Fruit fly (Drosophila melanogaster): Measurements from ENCODE around the gene Clbn.

Gene Clbn

DNA sequence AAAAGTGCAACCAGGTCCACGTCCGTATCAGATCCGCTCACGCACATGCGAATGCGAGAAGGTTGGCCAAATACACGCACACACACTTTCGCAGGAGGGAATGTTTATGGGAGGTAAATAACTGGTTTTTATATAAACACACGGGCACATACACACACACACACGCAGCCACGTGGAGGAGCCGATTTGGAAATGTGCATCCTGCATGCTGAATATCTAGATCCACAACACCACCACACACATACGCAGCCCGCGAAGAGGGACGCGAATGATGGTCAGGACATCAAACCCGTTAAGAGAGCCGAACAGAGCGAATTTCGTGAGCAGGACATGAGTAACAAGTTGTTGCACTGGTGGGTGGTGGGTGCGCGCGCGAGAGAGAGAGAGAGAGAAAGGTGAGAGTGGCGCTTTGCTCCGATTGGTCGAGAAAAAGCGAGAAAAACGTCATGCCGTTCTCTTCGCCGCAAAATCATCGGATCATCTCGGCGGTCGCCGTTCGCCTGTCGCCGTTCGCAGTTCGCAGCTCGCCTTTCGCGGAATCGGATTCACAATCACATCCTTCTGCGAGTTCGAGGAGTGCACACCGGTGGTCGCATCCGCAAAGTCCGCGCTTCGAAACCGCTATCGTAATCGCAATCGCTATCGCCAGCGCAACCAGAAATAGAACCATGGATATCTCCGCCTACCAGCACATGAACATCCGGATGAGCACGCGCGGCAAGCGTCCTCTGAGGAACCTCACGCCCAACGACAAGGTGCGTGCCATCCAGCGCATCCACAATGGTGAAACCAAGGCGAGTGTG, 10.5 kb downstream of the Clbn start, which contains the start of gene danr:
TSS of gene danr (plus strand) at position 508 of the 803 bp plus-strand sequence.
- TF ChIP-seq usp (GFP tag; optimal IDR thresholded peaks at IDR 0.05) (no peak), Dll (optimal IDR thresholded peaks at IDR 0.05) (peak; percentile 76)

DNA sequence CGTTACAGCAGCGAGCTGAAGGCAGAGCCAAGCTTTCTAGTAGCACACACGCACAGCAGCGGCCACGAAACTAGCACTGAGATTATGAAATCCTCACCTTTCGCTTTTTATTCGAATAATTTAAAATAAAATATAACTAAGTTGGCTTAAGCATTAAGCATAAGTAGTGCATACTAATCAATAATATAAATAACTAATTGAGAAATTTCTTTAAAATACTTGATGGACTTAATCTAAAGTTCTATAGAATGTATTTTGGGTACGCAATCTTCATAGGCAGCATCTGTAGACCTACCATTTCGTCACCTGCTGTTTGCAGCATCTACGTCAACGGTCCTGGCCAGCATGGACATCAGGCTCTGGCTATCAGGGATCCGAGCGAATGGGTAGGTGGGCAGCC, 25.0 kb downstream of the Clbn start:
- TF ChIP-seq EcR (GFP tag; optimal IDR thresholded peaks at IDR 0.05) = no peak
- no peak for TF ChIP-seq Dll (optimal IDR thresholded peaks at IDR 0.05)
- TF ChIP-seq pan (optimal IDR thresholded peaks at IDR 0.05) = no peak
- TF ChIP-seq psq (optimal IDR thresholded peaks at IDR 0.05) = no peak
- no peak for TF ChIP-seq usp (GFP tag; optimal IDR thresholded peaks at IDR 0.05)
- TF ChIP-seq CG8478 (optimal IDR thresholded peaks at IDR 0.05) = no peak

DNA sequence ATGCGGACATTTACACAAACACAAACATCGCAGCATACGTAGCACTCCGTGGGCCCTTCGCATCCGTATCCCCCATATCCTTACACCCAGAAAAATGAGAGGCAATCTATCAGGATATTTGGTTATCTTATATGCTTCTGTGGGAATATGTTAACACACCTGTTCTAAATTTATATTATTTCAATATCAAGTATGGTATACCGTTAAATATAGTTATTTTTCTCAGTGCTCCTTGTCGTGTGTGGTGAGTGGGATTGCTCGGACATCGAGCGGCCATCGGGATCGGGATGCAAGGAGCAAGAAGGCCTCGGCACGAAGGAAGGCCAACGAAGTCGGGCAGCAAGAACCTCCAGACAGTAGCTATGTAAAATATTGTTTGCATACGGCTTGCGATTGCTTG, 34.2 kb downstream of the Clbn start:
- TF ChIP-seq CG8478 (optimal IDR thresholded peaks at IDR 0.05) = no peak
- TF ChIP-seq usp (GFP tag; optimal IDR thresholded peaks at IDR 0.05) = no peak
- TF ChIP-seq pan (optimal IDR thresholded peaks at IDR 0.05) = no peak
- TF ChIP-seq psq (optimal IDR thresholded peaks at IDR 0.05) = no peak
- no peak for TF ChIP-seq Dll (optimal IDR thresholded peaks at IDR 0.05)
- TF ChIP-seq EcR (GFP tag; optimal IDR thresholded peaks at IDR 0.05) = no peak

DNA sequence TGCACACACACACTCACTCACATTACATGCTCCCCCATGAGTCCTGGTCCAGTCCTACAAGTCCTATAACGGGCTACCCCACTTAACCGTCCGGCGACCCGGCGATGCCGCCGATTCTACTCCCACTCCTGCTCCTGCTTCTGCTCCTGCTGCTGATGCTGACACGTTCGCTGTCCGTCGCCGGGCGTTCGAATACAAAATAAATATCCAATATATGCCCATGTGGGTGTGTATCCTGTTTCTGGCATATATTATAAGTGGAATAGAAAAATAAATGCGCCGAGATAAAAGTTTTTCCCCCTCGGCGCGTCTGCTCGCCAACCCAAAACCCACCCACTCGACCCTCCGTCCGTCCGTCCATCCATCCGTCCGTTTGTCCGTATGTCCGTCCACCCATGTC, 39.5 kb downstream of the Clbn start:
- TF ChIP-seq Dll (optimal IDR thresholded peaks at IDR 0.05) (no peak), CG8478 (optimal IDR thresholded peaks at IDR 0.05) (no peak), pan (optimal IDR thresholded peaks at IDR 0.05) (no peak), EcR (GFP tag; optimal IDR thresholded peaks at IDR 0.05) (no peak), psq (optimal IDR thresholded peaks at IDR 0.05) (no peak), usp (GFP tag; optimal IDR thresholded peaks at IDR 0.05) (no peak)

DNA sequence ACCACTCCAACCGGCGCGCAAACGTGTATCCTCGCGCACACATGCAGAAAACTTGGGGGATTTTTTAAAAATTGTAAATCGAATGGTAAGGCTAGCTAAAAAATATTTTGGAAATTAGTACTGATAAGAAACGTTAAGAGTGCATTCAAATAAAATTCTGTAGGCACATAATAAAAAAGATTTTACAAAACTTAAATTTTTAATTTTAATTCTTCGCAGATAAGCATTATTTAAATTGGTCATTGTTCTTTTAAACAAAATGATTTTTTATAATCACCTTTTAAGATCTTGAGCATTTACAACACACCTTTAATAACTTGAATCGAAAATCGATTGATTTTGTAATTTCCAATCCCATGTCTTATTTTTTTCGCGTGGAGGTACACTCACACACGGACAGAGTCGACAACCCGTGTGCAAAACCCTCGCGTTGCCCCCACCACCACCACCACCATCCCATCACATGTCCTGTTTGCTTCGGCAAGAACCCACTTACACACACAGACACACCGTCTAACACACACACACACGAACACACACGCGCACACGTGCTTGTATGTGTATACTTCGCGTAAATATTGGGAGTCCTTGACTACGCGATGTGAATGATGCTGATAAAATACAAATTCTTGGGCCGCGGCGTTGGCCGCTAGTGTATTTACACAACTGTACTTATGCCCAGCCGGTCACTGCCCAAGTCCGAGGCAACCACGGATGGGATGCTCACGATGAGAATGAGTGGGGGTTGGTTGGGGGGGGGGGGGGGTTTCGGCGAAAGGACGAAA, 40.3 kb downstream of the Clbn start:
- TF ChIP-seq usp (GFP tag; optimal IDR thresholded peaks at IDR 0.05) (no peak), EcR (GFP tag; optimal IDR thresholded peaks at IDR 0.05) (no peak), psq (optimal IDR thresholded peaks at IDR 0.05) (no peak), CG8478 (optimal IDR thresholded peaks at IDR 0.05) (no peak), pan (optimal IDR thresholded peaks at IDR 0.05) (no peak), Dll (optimal IDR thresholded peaks at IDR 0.05) (no peak)

DNA sequence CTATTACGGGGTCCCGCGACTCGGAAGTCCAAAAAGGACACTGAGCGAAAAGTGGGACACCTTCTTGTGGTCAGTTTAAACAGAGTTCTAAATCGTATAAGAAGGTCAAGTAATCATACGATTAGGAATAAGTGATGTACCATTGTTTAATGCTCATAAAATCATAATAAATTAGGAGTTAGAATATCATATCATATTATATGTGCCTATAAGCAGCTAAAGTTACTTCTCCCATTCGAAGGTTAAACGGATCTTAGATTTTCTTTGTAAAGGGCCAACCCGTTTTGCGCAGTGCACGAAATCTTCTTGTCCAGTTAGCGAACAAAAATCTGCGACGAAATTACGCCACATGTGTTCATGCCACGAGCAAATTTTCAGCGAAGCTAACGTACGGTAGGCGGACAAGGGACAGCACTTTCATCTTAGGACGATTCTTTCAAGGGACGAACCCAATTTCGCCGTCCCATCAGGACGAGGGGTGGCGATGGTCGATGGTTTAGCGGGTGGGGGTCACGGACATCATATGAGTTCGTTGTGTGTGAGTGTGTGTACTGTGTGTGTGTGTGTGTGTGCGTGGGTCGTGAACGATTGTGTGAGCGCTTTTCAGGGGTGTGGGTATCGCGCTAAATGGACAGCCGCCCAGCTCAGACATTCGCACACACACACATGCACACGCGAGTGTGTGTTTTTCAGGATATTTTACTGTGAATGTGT, 41.1 kb downstream of the Clbn start:
- TF ChIP-seq usp (GFP tag; optimal IDR thresholded peaks at IDR 0.05) (no peak), CG8478 (optimal IDR thresholded peaks at IDR 0.05) (no peak), Dll (optimal IDR thresholded peaks at IDR 0.05) (no peak), EcR (GFP tag; optimal IDR thresholded peaks at IDR 0.05) (no peak), psq (optimal IDR thresholded peaks at IDR 0.05) (no peak), pan (optimal IDR thresholded peaks at IDR 0.05) (no peak)

DNA sequence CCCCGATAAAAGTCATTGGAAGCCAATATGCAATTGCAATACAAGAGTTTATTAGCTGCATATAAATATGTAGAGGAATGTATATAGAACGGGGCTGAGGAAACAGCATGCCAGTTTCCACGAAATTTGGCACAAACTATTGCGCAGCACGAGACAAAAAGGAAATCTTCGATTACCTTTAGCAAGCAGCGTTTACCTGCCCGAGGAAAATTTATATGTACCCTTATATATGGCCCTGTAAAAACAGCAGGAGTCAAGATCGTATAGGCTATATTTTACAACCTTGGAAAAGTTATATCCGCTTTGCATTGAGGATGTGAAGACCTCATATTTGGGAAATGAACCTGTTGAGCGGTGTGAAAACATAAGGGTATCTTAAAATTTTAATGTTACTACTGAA, 45.1 kb downstream of the Clbn start:
- TF ChIP-seq usp (GFP tag; optimal IDR thresholded peaks at IDR 0.05) = no peak
- TF ChIP-seq pan (optimal IDR thresholded peaks at IDR 0.05) = no peak
- TF ChIP-seq EcR (GFP tag; optimal IDR thresholded peaks at IDR 0.05) = no peak
- TF ChIP-seq psq (optimal IDR thresholded peaks at IDR 0.05) = no peak
- no peak for TF ChIP-seq CG8478 (optimal IDR thresholded peaks at IDR 0.05)
- TF ChIP-seq Dll (optimal IDR thresholded peaks at IDR 0.05) = no peak

DNA sequence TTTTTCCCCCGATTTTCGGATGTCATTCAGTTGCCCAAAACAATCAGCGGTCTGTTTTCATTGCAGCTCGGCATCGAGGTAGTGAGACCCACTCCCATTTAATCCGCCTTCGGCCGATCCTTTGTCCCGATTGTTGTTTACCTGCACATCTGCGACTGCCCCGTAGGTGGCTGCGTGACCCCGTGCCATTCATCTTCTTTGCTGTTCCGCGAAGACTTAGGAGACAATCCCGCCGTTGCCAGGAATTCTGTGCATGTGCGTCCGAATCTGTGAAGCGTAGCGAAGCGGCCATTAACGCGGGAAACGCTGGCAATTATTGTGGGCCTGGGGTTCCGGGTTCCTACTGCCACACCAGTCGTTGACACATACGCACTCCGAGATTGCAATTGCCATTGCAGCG, 45.7 kb downstream of the Clbn start:
- no peak for TF ChIP-seq Dll (optimal IDR thresholded peaks at IDR 0.05)

DNA sequence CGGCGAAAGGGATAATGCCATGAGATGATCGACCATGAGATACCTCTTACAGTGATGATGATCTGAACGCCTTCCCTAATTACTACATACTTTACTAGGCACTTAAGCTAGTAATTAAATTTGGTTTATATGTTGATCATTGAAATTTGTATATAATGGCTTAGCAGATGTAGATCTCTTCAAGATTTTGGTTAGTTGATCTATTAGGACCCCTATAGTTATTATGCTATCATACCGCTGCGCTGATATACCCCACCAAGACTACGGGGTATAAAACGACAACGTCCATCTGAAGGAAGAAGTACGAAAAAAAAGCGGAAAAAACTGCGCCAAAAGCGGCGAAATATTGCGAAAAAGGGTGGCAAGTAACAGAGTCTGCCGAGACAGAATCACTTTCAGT, 46.9 kb downstream of the Clbn start:
- TF ChIP-seq CG8478 (optimal IDR thresholded peaks at IDR 0.05) = no peak
- peak; percentile 89 for TF ChIP-seq pan (optimal IDR thresholded peaks at IDR 0.05)
- no peak for TF ChIP-seq EcR (GFP tag; optimal IDR thresholded peaks at IDR 0.05)
- no peak for TF ChIP-seq psq (optimal IDR thresholded peaks at IDR 0.05)

DNA sequence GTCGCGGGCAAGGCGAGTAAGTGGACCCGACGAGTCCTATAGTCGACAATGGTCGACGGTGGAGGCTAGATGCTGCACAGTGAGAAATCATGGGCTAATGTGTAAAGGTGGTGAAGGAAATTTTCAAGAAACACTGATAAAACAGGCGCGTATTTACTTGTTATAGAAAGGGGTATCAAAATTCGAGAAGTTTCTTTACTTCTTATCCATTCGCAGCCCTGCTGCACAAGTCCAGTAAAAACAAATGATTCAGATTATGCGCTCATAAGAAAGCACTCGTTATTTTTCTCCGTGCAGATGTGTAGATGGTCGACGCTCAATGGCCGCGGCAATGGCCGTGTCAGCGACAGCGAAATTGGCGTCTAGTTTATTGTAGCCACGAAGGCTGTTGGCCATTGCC, 49.2 kb downstream of the Clbn start:
- no peak for TF ChIP-seq EcR (GFP tag; optimal IDR thresholded peaks at IDR 0.05)
- no peak for TF ChIP-seq Dll (optimal IDR thresholded peaks at IDR 0.05)
- TF ChIP-seq pan (optimal IDR thresholded peaks at IDR 0.05) = no peak
- no peak for TF ChIP-seq CG8478 (optimal IDR thresholded peaks at IDR 0.05)
- no peak for TF ChIP-seq psq (optimal IDR thresholded peaks at IDR 0.05)
- no peak for TF ChIP-seq usp (GFP tag; optimal IDR thresholded peaks at IDR 0.05)

DNA sequence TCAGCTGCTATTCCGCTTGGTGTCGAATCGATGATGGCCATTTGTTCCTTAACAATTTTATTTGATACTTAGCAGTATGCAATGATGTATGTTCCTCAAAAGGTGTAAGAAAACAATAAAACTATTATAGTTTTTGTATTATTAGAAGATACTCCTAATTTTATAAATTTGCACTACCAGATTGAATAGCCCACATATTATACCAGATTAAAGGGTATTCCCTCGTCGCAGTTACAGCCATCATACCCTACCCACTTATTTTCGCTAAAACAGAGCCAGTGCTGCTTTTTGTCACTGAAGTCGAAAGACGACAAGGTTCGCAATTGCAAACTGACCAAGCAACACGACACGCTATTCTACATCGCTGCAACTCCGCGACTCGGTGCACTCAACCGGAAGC, 50.1 kb downstream of the Clbn start:
- TF ChIP-seq CG8478 (optimal IDR thresholded peaks at IDR 0.05) (no peak), usp (GFP tag; optimal IDR thresholded peaks at IDR 0.05) (no peak), pan (optimal IDR thresholded peaks at IDR 0.05) (no peak), Dll (optimal IDR thresholded peaks at IDR 0.05) (no peak), psq (optimal IDR thresholded peaks at IDR 0.05) (no peak), EcR (GFP tag; optimal IDR thresholded peaks at IDR 0.05) (no peak)

DNA sequence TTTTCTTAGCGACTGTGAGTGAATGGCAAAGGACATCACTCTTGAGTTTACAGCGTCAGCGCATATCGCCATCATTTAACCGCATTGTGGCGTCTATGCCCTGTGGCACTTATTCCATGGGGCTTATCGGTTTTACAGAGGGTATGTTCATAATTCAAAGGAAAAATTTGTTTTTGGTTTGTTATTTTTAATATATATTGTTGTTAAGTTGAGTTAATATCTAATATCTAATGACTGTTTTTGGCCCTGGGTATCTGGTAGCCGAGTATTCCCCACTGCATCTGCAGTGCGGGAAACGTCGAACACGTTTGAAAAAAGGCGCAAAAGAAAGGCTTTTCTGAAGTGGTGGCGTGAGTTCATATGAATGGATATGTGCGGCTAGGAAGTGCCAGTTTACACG, 51.2 kb downstream of the Clbn start:
- TF ChIP-seq psq (optimal IDR thresholded peaks at IDR 0.05) (no peak), pan (optimal IDR thresholded peaks at IDR 0.05) (peak; percentile 32)

Data from whole organism.